Worm (Caenorhabditis elegans): ENCODE data around the gene paqr-2.

DNA sequence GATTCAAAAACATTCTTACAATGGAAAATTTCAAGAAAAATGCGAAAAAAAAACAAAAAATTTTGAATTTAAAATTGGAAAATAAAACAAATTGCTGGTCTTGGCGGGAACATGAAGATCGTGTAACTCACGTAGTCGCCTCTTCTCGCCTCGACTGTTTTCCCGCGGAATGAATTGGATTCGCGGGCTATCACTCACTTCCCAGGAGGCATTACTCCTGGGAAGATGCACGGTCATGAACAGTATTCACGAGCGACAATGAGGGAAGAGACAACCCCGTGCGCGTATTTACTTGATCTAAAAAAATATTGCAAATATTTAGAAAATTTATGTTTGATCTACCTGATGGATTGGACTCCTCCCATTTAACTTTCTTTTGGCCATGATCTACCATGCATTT lies 26.6 kb upstream of the paqr-2 start:
- no peak for TF ChIP-seq egl-27 (tag; optimal IDR thresholded peaks at IDR 0.05)
- TF ChIP-seq ztf-11 (tag; optimal IDR thresholded peaks at IDR 0.05): no peak
- TF ChIP-seq ceh-82 (tag; optimal IDR thresholded peaks at IDR 0.05): no peak
